Worm (Caenorhabditis elegans): Measurements from ENCODE around the gene eor-2.

- TF ChIP-seq mep-1 (tag; optimal IDR thresholded peaks at IDR 0.05) (no peak), lin-13 (tag; optimal IDR thresholded peaks at IDR 0.05) (no peak), snpc-4 (tag; optimal IDR thresholded peaks at IDR 0.05) (no peak), nhr-76 (tag; optimal IDR thresholded peaks at IDR 0.05) (no peak), unc-39 (tag; optimal IDR thresholded peaks at IDR 0.05) (no peak), pha-4 (tag; optimal IDR thresholded peaks at IDR 0.05) (no peak), unc-62 (GFP tag; optimal IDR thresholded peaks at IDR 0.05) (no peak), nhr-12 (tag; optimal IDR thresholded peaks at IDR 0.05) (no peak), blmp-1 (tag; optimal IDR thresholded peaks at IDR 0.05) (no peak)
Measured at ce11 chrX:14633679-14634078, 30.9 kb downstream of the eor-2 start.
